Fruit fly (Drosophila melanogaster): ENCODE measurements around the gene CG13887.
A peak's percentile ranks its signal among the peaks of the same experiment; 100 is the strongest.

Gene CG13887

DNA sequence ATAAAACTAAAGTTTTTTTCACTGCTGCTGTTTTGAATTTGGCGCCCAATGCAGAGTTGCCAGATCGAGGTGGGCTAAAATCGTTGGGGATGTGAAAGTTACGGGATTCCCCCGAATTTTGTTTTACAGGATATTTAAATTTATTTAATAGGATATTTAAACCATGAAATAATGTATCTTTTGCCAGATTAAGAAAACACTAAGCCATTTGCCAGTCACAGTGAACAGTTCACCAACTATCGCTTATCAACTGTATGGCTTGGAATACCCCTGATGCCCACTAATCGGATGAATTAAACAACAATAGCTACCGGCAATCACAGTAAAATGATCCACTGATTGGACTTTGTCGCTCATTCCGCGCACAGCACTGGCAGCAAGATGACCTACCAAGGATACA, 13.4 kb downstream of the CG13887 start, which contains the start of gene Dci (continued):
- TF ChIP-seq CG42726 (GFP tag; IDR thresholded peaks at IDR 0.05; ENCODE audit: partially characterized antibody) = peak; percentile 48; the same call in 1 of the 2 replicates
- TF ChIP-seq Gug (GFP tag; IDR thresholded peaks at IDR 0.05) = peak; percentile 41; the same call in 2 of the 4 replicates
- peak; percentile 35; the same call in 1 of the 2 replicates for TF ChIP-seq dimm (GFP tag; IDR thresholded peaks at IDR 0.05)
- no peak for TF ChIP-seq p53 (GFP tag; optimal IDR thresholded peaks at IDR 0.05)
- TF ChIP-seq CG15696 (tag; optimal IDR thresholded peaks at IDR 0.05) = peak; percentile 43
- TF ChIP-seq ham (GFP tag; IDR thresholded peaks at IDR 0.05) = peak; percentile 77; the same call in 1 of the 2 replicates
- peak; percentile 59 for TF ChIP-seq CG9609 (GFP tag; optimal IDR thresholded peaks at IDR 0.05)
- no peak for TF ChIP-seq CG18011 (GFP tag; optimal IDR thresholded peaks at IDR 0.05)
- TF ChIP-seq kni (GFP tag; optimal IDR thresholded peaks at IDR 0.05) = no peak
- peak; percentile 67 for TF ChIP-seq slp2 (GFP tag; optimal IDR thresholded peaks at IDR 0.05)
- TF ChIP-seq hth (optimal IDR thresholded peaks at IDR 0.05) = no peak
- TF ChIP-seq cad (GFP tag; optimal IDR thresholded peaks at IDR 0.05) = no peak
- TF ChIP-seq dysf (GFP tag; IDR thresholded peaks at IDR 0.05) = peak; percentile 59
- no peak for TF ChIP-seq CG13123 (GFP tag; optimal IDR thresholded peaks at IDR 0.05)
- peak; percentile 76 for TF ChIP-seq Hr3 (GFP tag; optimal IDR thresholded peaks at IDR 0.05)
- TF ChIP-seq CG1024 (GFP tag; IDR thresholded peaks at IDR 0.05) = peak; percentile 38; the same call in 1 of the 2 replicates
- TF ChIP-seq CG8359 (GFP tag; optimal IDR thresholded peaks at IDR 0.05; ENCODE audit: borderline replicate concordance) = no peak
- peak; percentile 68 for TF ChIP-seq CG11085 (GFP tag; IDR thresholded peaks at IDR 0.05)
- TF ChIP-seq Bgb (GFP tag; IDR thresholded peaks at IDR 0.05; ENCODE audit: partially characterized antibody) = peak; percentile 82
- no peak for TF ChIP-seq fru (optimal IDR thresholded peaks at IDR 0.05)
- TF ChIP-seq Antp (GFP tag; optimal IDR thresholded peaks at IDR 0.05) = peak; percentile 65
- TF ChIP-seq CG16815 (GFP tag; optimal IDR thresholded peaks at IDR 0.05) = peak; percentile 45
- peak; percentile 68 for TF ChIP-seq CG13424 (tag; optimal IDR thresholded peaks at IDR 0.05)
- peak; percentile 77 for TF ChIP-seq Dad (GFP tag; optimal IDR thresholded peaks at IDR 0.05)
- TF ChIP-seq cas (GFP tag; IDR thresholded peaks at IDR 0.05) = peak; percentile 74
- peak; percentile 59 for TF ChIP-seq pzg (GFP tag; optimal IDR thresholded peaks at IDR 0.05)
- no peak for TF ChIP-seq nau (GFP tag; optimal IDR thresholded peaks at IDR 0.05)
- TF ChIP-seq wdn (GFP tag; IDR thresholded peaks at IDR 0.05) = peak; percentile 32; the same call in 1 of the 2 replicates
- no peak; the same call in 2 of the 3 replicates for TF ChIP-seq CG11560 (tag; IDR thresholded peaks at IDR 0.05)
- TF ChIP-seq GATAe (GFP tag; conservative IDR thresholded peaks at IDR 0.05) = no peak
- TF ChIP-seq trem (tag; optimal IDR thresholded peaks at IDR 0.05) = peak; percentile 39
- no peak for TF ChIP-seq sima (GFP tag; optimal IDR thresholded peaks at IDR 0.05)
- TF ChIP-seq CG14014 (GFP tag; IDR thresholded peaks at IDR 0.05) = peak; percentile 84
- peak; percentile 71 for TF ChIP-seq grau (tag; optimal IDR thresholded peaks at IDR 0.05)
- TF ChIP-seq CG9817 (tag; optimal IDR thresholded peaks at IDR 0.05) = peak; percentile 72
- peak; percentile 84 for TF ChIP-seq Ada2b (GFP tag; IDR thresholded peaks at IDR 0.05)
- peak; percentile 57 for TF ChIP-seq Atf3 (GFP tag; optimal IDR thresholded peaks at IDR 0.05)
- peak in 1 of 2 experiments; percentile 73 for TF ChIP-seq bsh (GFP tag; optimal IDR thresholded peaks at IDR 0.05)
- TF ChIP-seq bowl (GFP tag; IDR thresholded peaks at IDR 0.05) = peak; percentile 37; the same call in 1 of the 2 replicates
- no peak; the same call in 2 of the 3 replicates for TF ChIP-seq mld (GFP tag; IDR thresholded peaks at IDR 0.05; ENCODE audit: partially characterized antibody)
- TF ChIP-seq E2f1 (GFP tag; IDR thresholded peaks at IDR 0.05) = peak; percentile 68
- no peak for TF ChIP-seq org-1 (GFP tag; optimal IDR thresholded peaks at IDR 0.05)
- TF ChIP-seq Deaf1 (tag; optimal IDR thresholded peaks at IDR 0.05) = no peak
- TF ChIP-seq CHES-1-like (GFP tag; optimal IDR thresholded peaks at IDR 0.05) = peak; percentile 71
- TF ChIP-seq CG17385 (GFP tag; optimal IDR thresholded peaks at IDR 0.05) = peak; percentile 24
- peak; percentile 87 for TF ChIP-seq Aef1 (GFP tag; IDR thresholded peaks at IDR 0.05)
- TF ChIP-seq CG10979 (tag; optimal IDR thresholded peaks at IDR 0.05) = peak; percentile 41
- TF ChIP-seq Lhr (GFP tag; optimal IDR thresholded peaks at IDR 0.05) = peak; percentile 27
- no peak for TF ChIP-seq CG3065 (GFP tag; optimal IDR thresholded peaks at IDR 0.05)
- no peak for TF ChIP-seq Gsc (GFP tag; IDR thresholded peaks at IDR 0.05)
- TF ChIP-seq amos (GFP tag; IDR thresholded peaks at IDR 0.05; ENCODE audit: partially characterized antibody) = peak; percentile 79
